Worm (Caenorhabditis elegans) whole organism, L1 larva: ENCODE data around the gene F46F5.14.
A peak's percentile ranks its signal among the peaks of the same experiment; 100 is the strongest.

ENCODE experiments used
- aha-1 ChIP-seq: fragments of 150-350 bp; optimal IDR thresholded peaks from 2 replicates; lab custom pipeline; 2014; ENCODE audit warnings: missing biosample characterization, missing genetic modification characterization
- blmp-1 ChIP-seq: fragments of 150-350 bp; optimal IDR thresholded peaks from 2 replicates; lab custom pipeline; 2014; ENCODE audit warnings: missing biosample characterization, missing genetic modification characterization
- ceh-8 ChIP-seq: fragments of 200-800 bp; sonication (Bioruptor generic); optimal IDR thresholded peaks from 2 replicates; lab custom pipeline; 2018; ENCODE audit warnings: mild to moderate bottlenecking, missing genetic modification characterization, moderate library complexity, missing compliant biosample characterization
- ces-1 ChIP-seq: fragments of 150-350 bp; optimal IDR thresholded peaks from 2 replicates; lab custom pipeline; 2014; ENCODE audit warnings: missing biosample characterization, missing genetic modification reagents, missing genetic modification characterization
- dpl-1 ChIP-seq, 3 experiments: fragments of 150-350 bp in 2 of 3; sonication (generic microtip) in 1 of 3; optimal IDR thresholded peaks; 2 replicates each; lab custom pipeline; 2014 to 2017; ENCODE audit warnings: missing biosample characterization in 3 of 3, missing genetic modification characterization in 3 of 3, missing genetic modification reagents in 3 of 3
- dsc-1 ChIP-seq: sonication (generic microtip); optimal IDR thresholded peaks from 2 replicates; lab custom pipeline; 2016; ENCODE audit warnings: mild to moderate bottlenecking, missing genetic modification characterization, missing compliant biosample characterization
- egl-13 ChIP-seq: sonication (generic microtip); optimal IDR thresholded peaks from 2 replicates; lab custom pipeline; 2016; ENCODE audit warnings: missing genotype, missing genetic modification reagents, missing genetic modification characterization, missing compliant biosample characterization
- elt-2 ChIP-seq: sonication (generic microtip); optimal IDR thresholded peaks from 2 replicates; lab custom pipeline; 2016; ENCODE audit warnings: missing genetic modification characterization, mild to moderate bottlenecking, inconsistent platforms, missing compliant biosample characterization, missing genetic modification reagents
- fkh-8 ChIP-seq: sonication (generic microtip); optimal IDR thresholded peaks from 2 replicates; lab custom pipeline; 2016; ENCODE audit warnings: mild to moderate bottlenecking, missing genetic modification characterization, missing compliant biosample characterization
- grh-1 ChIP-seq: fragments of 200-800 bp; sonication (Bioruptor generic); IDR thresholded peaks from 2 replicates; pipeline ENCODE4 v1.3.6; 2022; ENCODE audit warnings: missing genetic modification reagents, missing genetic modification characterization, missing compliant biosample characterization
- irx-1 ChIP-seq: sonication (generic microtip); optimal IDR thresholded peaks from 2 replicates; lab custom pipeline; 2016; ENCODE audit warnings: missing genetic modification characterization, missing compliant biosample characterization
- lin-14 ChIP-seq: fragments of 200-800 bp; sonication (Bioruptor generic); optimal IDR thresholded peaks from 2 replicates; lab custom pipeline; 2018; ENCODE audit warnings: mild to moderate bottlenecking, missing genetic modification characterization, moderate library complexity, missing compliant biosample characterization
- lin-15B ChIP-seq: fragments of 150-350 bp; sonication (generic microtip); optimal IDR thresholded peaks from 3 replicates; lab custom pipeline; 2014; ENCODE audit warnings: missing biosample characterization, missing genetic modification characterization
- lin-35 ChIP-seq, 2 experiments: fragments of 150-350 bp; optimal IDR thresholded peaks; 2 replicates each; lab custom pipeline; 2014; ENCODE audit warnings: missing biosample characterization in 2 of 2, missing genetic modification characterization in 2 of 2, missing genetic modification reagents in 2 of 2
- lir-3 ChIP-seq: sonication (generic microtip); optimal IDR thresholded peaks from 2 replicates; lab custom pipeline; 2016; ENCODE audit warnings: mild to moderate bottlenecking, missing genetic modification characterization, moderate library complexity, missing compliant biosample characterization; ENCODE audit not compliant: poor library complexity
- lsy-2 ChIP-seq, 2 experiments: fragments of 150-350 bp; optimal IDR thresholded peaks; 2 replicates each; lab custom pipeline; 2014; ENCODE audit warnings: missing biosample characterization in 2 of 2, missing genetic modification characterization in 2 of 2
- mdl-1 ChIP-seq, 2 experiments: fragments of 150-350 bp; optimal IDR thresholded peaks; 2 replicates each; lab custom pipeline; 2014 to 2017; ENCODE audit warnings: missing biosample characterization in 2 of 2, missing genetic modification characterization in 2 of 2, inconsistent platforms in 1 of 2
- nhr-20 ChIP-seq: sonication (generic microtip); optimal IDR thresholded peaks from 2 replicates; lab custom pipeline; 2016; ENCODE audit warnings: mild to moderate bottlenecking, missing genetic modification characterization, missing compliant biosample characterization
- nhr-47 ChIP-seq: sonication (generic microtip); optimal IDR thresholded peaks from 2 replicates; lab custom pipeline; 2016; ENCODE audit warnings: mild to moderate bottlenecking, missing genetic modification characterization, moderate library complexity, missing compliant biosample characterization
- nhr-71 ChIP-seq: sonication (generic microtip); optimal IDR thresholded peaks from 2 replicates; lab custom pipeline; 2016; ENCODE audit warnings: mild to moderate bottlenecking, missing genetic modification characterization, moderate library complexity, missing compliant biosample characterization
- nhr-90 ChIP-seq: sonication (generic microtip); optimal IDR thresholded peaks from 2 replicates; lab custom pipeline; 2016; ENCODE audit warnings: mild to moderate bottlenecking, missing genetic modification characterization, missing compliant biosample characterization; ENCODE audit not compliant: poor library complexity
- pax-3 ChIP-seq: fragments of 200-800 bp; sonication (Bioruptor generic); optimal IDR thresholded peaks from 2 replicates; lab custom pipeline; 2018; ENCODE audit warnings: mild to moderate bottlenecking, missing genetic modification characterization, moderate library complexity, missing compliant biosample characterization
- pqm-1 ChIP-seq: sonication (generic microtip); optimal IDR thresholded peaks from 3 replicates; lab custom pipeline; 2017; ENCODE audit warnings: missing biosample characterization, missing genetic modification characterization
- rnt-1 ChIP-seq: sonication (generic microtip); optimal IDR thresholded peaks from 2 replicates; lab custom pipeline; 2016; ENCODE audit warnings: mild to moderate bottlenecking, missing genetic modification characterization, moderate library complexity, missing compliant biosample characterization
- snu-23 ChIP-seq: sonication (generic microtip); optimal IDR thresholded peaks from 2 replicates; lab custom pipeline; 2016; ENCODE audit warnings: missing genetic modification characterization, missing compliant biosample characterization
- sup-37 ChIP-seq: fragments of 200-800 bp; sonication (Bioruptor generic); optimal IDR thresholded peaks from 2 replicates; lab custom pipeline; 2018; ENCODE audit warnings: mild to moderate bottlenecking, missing genetic modification characterization, missing compliant biosample characterization
- swsn-7 ChIP-seq: sonication (generic microtip); optimal IDR thresholded peaks from 2 replicates; lab custom pipeline; 2016; ENCODE audit warnings: missing genetic modification characterization, missing compliant biosample characterization
- tbx-2 ChIP-seq: sonication (generic microtip); optimal IDR thresholded peaks from 2 replicates; lab custom pipeline; 2016; ENCODE audit warnings: missing genetic modification characterization, missing compliant biosample characterization
- tlp-1 ChIP-seq: fragments of 150-350 bp; optimal IDR thresholded peaks from 2 replicates; lab custom pipeline; 2014; ENCODE audit warnings: missing biosample characterization, missing genetic modification characterization
- unc-130 ChIP-seq: fragments of 150-350 bp; optimal IDR thresholded peaks from 2 replicates; lab custom pipeline; 2017; ENCODE audit warnings: missing biosample characterization, missing genetic modification characterization, inconsistent platforms
- unc-30 ChIP-seq: sonication (generic microtip); optimal IDR thresholded peaks from 2 replicates; lab custom pipeline; 2017; ENCODE audit warnings: missing biosample characterization, missing genetic modification characterization
- xbp-1 ChIP-seq: sonication (generic microtip); optimal IDR thresholded peaks from 2 replicates; lab custom pipeline; 2016; ENCODE audit warnings: missing genetic modification characterization, missing compliant biosample characterization
- zip-4 ChIP-seq: fragments of 200-800 bp; sonication (Bioruptor generic); optimal IDR thresholded peaks from 2 replicates; lab custom pipeline; 2018; ENCODE audit warnings: mild to moderate bottlenecking, missing genetic modification characterization, moderate library complexity, missing compliant biosample characterization
- ztf-11 ChIP-seq, 2 experiments: sonication (generic microtip); optimal IDR thresholded peaks; 2 replicates each; lab custom pipeline; 2016 to 2017; ENCODE audit warnings: missing genetic modification characterization in 2 of 2, missing biosample characterization in 1 of 2, missing compliant biosample characterization in 1 of 2

The F46F5.14 gene

DNA sequence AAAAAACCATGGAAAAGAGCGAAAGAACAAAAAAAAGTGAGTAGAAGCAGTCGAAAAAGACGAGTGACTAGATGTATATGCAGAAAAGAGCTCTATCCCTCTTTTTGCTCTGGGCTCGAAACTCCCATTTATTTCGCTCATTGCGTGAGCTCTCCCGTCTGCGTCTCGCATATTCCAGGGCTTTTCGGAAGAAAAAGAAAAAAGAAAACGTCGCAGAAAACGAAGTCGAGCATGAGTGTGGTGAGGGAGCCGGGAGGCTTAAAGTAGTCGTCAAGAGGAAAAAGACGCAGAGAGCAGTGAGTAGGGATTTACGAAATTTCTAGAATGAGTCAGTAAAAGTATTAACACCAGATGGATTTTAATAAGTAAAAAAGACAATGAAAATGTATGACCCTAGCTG is 40.0 kb upstream of the F46F5.14 start (continued):
- TF ChIP-seq egl-13 = peak; percentile 50
- no peak for TF ChIP-seq unc-130 (tag; lab: Kevin White, UChicago)
- TF ChIP-seq lsy-2 (tag; optimal IDR thresholded peaks at IDR 0.05; lab: Kevin White, UChicago) = peak; percentile 24 to 67
- peak; percentile 68 for TF ChIP-seq nhr-71

ce11 chrII:760276-760675 is 39.5 kb upstream of the F46F5.14 start:
- TF ChIP-seq dsc-1 = no peak
- no peak for TF ChIP-seq nhr-71
- no peak for TF ChIP-seq lin-35 (GFP tag; optimal IDR thresholded peaks at IDR 0.05; lab: Kevin White, UChicago)
- no peak for TF ChIP-seq pqm-1 (tag; lab: Kevin White, UChicago)
- TF ChIP-seq lir-3 (tag; lab: Kevin White, UChicago) = no peak

- TF ChIP-seq swsn-7 (tag; lab: Kevin White, UChicago) = peak; percentile 10
- peak; percentile 26 for TF ChIP-seq tbx-2 (tag; lab: Kevin White, UChicago)
- TF ChIP-seq irx-1 = peak; percentile 57
- TF ChIP-seq snu-23 (GFP tag; lab: Kevin White, UChicago) = peak; percentile 12
- TF ChIP-seq pax-3 (tag; lab: Kevin White, UChicago) = peak; percentile 7
- peak; percentile 70 for TF ChIP-seq dsc-1
- peak in 1 of 2 experiments; percentile 33 for TF ChIP-seq lsy-2 (tag; optimal IDR thresholded peaks at IDR 0.05; lab: Kevin White, UChicago)
- TF ChIP-seq zip-4 = no peak
- peak; percentile 29 for TF ChIP-seq nhr-47 (tag; lab: Kevin White, UChicago)
- TF ChIP-seq xbp-1 = no peak
- peak; percentile 24 for TF ChIP-seq fkh-8 (tag; lab: Kevin White, UChicago)
- TF ChIP-seq grh-1 (GFP tag; lab: Robert Waterston, UW) = no peak
- peak; percentile 39 for TF ChIP-seq elt-2 (tag; lab: Kevin White, UChicago)
- no peak for TF ChIP-seq sup-37
- TF ChIP-seq blmp-1 (tag; lab: Kevin White, UChicago) = no peak
- no peak for TF ChIP-seq aha-1 (tag; lab: Kevin White, UChicago)
- peak; percentile 18 for TF ChIP-seq nhr-20 (tag; lab: Kevin White, UChicago)
- peak; percentile 72 for TF ChIP-seq lin-14 (GFP tag; lab: Kevin White, UChicago)
- peak in 1 of 3 experiments; percentile 10 for TF ChIP-seq dpl-1 (GFP tag; optimal IDR thresholded peaks at IDR 0.05; lab: Kevin White, UChicago)
- peak; percentile 51 for TF ChIP-seq nhr-71
- TF ChIP-seq lin-35 (GFP tag; optimal IDR thresholded peaks at IDR 0.05; lab: Kevin White, UChicago) = peak in 1 of 2 experiments; percentile 1
- peak; percentile 32 for TF ChIP-seq egl-13
- TF ChIP-seq ztf-11 (tag; optimal IDR thresholded peaks at IDR 0.05; lab: Kevin White, UChicago) = no peak
Measured at ce11 chrII:762942-763341, 36.9 kb upstream of the F46F5.14 start.

- no peak for TF ChIP-seq lin-35 (GFP tag; optimal IDR thresholded peaks at IDR 0.05; lab: Kevin White, UChicago)
- TF ChIP-seq lin-15B (tag; lab: Kevin White, UChicago) = no peak
- TF ChIP-seq elt-2 (tag; lab: Kevin White, UChicago) = peak; percentile 61
- TF ChIP-seq pqm-1 (tag; lab: Kevin White, UChicago) = peak; percentile 40
- TF ChIP-seq fkh-8 (tag; lab: Kevin White, UChicago) = no peak
Measured at ce11 chrII:764385-764784, 35.4 kb upstream of the F46F5.14 start.

DNA sequence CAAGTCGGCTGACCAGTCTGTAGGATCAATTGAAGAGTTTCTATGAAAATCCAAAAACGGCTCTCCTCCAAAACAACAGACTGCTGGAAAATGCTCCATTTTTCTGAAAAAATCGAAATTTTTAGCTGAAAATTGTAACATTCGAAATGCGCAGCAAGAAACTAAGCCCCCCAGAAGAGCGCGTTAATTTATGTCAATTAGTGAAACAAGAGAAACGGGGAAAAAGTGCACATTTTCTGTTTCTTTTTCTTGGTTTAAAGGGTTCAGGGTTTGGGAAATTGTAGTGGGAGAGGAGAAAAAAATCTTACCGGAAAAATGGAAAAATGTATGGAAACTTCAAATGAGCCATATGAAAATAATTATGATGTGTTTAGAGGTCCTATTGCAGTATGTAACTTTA is 34.6 kb upstream of the F46F5.14 start, which contains the start of gene C08G5.7:
Gene C08G5.7 (minus strand): TSS at position 101 of the 400 bp plus-strand sequence.
- no peak for TF ChIP-seq ceh-8 (GFP tag; lab: Kevin White, UChicago)
- TF ChIP-seq tlp-1 (tag; lab: Kevin White, UChicago) = no peak
- TF ChIP-seq mdl-1 (tag; optimal IDR thresholded peaks at IDR 0.05; lab: Kevin White, UChicago) = no peak
- TF ChIP-seq unc-30 (tag; lab: Kevin White, UChicago) = no peak
- TF ChIP-seq nhr-90 (tag; lab: Kevin White, UChicago) = no peak
- TF ChIP-seq lir-3 (tag; lab: Kevin White, UChicago) = no peak
- no peak for TF ChIP-seq rnt-1 (tag; lab: Kevin White, UChicago)
- TF ChIP-seq ces-1 (GFP tag; lab: Kevin White, UChicago) = no peak
- TF ChIP-seq aha-1 (tag; lab: Kevin White, UChicago) = no peak
